Fruit fly (Drosophila melanogaster) whole organism, adult: ENCODE results near the gene Naa20B.
A peak's percentile ranks its signal among the peaks of the same experiment; 100 is the strongest.

Source experiments
- CG11617 ChIP-seq: fragments of 200-800 bp; sonication (Bioruptor generic); optimal IDR thresholded peaks from 2 replicates; lab custom pipeline; 2017; ENCODE audit warnings: mild to moderate bottlenecking, missing biosample characterization, missing genetic modification reagents, missing genetic modification characterization
- CG12768 ChIP-seq: fragments of 200-800 bp; sonication (Bioruptor generic); optimal IDR thresholded peaks from 2 replicates; lab custom pipeline; 2017; ENCODE audit warnings: missing biosample characterization, missing genetic modification characterization, mild to moderate bottlenecking, moderate library complexity, missing genetic modification reagents
- CG14711 ChIP-seq: fragments of 200-800 bp; sonication (Bioruptor generic); optimal IDR thresholded peaks from 2 replicates; lab custom pipeline; 2018; ENCODE audit warnings: missing biosample characterization, mild to moderate bottlenecking, missing genetic modification characterization, moderate library complexity
- CG1620 ChIP-seq: fragments of 200-800 bp; sonication (Bioruptor generic); optimal IDR thresholded peaks from 2 replicates; lab custom pipeline; 2016; ENCODE audit warnings: missing biosample characterization, missing genetic modification characterization
- CG33017 ChIP-seq: fragments of 200-800 bp; sonication (Bioruptor generic); optimal IDR thresholded peaks from 2 replicates; lab custom pipeline; 2018; ENCODE audit warnings: missing biosample characterization, mild to moderate bottlenecking, missing genetic modification characterization, moderate library complexity
- CG5204 ChIP-seq: fragments of 200-800 bp; sonication (Bioruptor generic); optimal IDR thresholded peaks from 2 replicates; lab custom pipeline; 2016; ENCODE audit warnings: missing biosample characterization, missing genetic modification characterization
- CG7045 ChIP-seq: fragments of 200-800 bp; sonication (Bioruptor generic); optimal IDR thresholded peaks from 2 replicates; lab custom pipeline; 2017; ENCODE audit warnings: missing biosample characterization, mild to moderate bottlenecking, missing genetic modification characterization
- CG7101 ChIP-seq: fragments of 200-800 bp; sonication (Bioruptor generic); optimal IDR thresholded peaks from 2 replicates; lab custom pipeline; 2018; ENCODE audit warnings: missing biosample characterization, mild to moderate bottlenecking, missing genetic modification characterization, moderate library complexity
- Clk ChIP-seq: fragments of 200-800 bp; sonication (Bioruptor generic); optimal IDR thresholded peaks from 2 replicates; lab custom pipeline; 2017; ENCODE audit warnings: missing biosample characterization, missing genetic modification characterization
- Crg-1 ChIP-seq: fragments of 200-800 bp; sonication (Bioruptor generic); optimal IDR thresholded peaks from 2 replicates; lab custom pipeline; 2016; ENCODE audit warnings: missing biosample characterization, missing genetic modification characterization
- Hr96 ChIP-seq: fragments of 200-800 bp; sonication (Bioruptor generic); optimal IDR thresholded peaks from 2 replicates; lab custom pipeline; 2016; ENCODE audit warnings: missing biosample characterization, missing genetic modification characterization
- Mnt ChIP-seq: fragments of 200-800 bp; sonication (Bioruptor generic); optimal IDR thresholded peaks from 2 replicates; lab custom pipeline; 2016; ENCODE audit warnings: missing biosample characterization, mild to moderate bottlenecking, missing genetic modification characterization
- bab1 ChIP-seq: fragments of 200-800 bp; sonication (Bioruptor generic); optimal IDR thresholded peaks from 3 replicates; lab custom pipeline; 2019; ENCODE audit warnings: missing biosample characterization, mild to moderate bottlenecking, missing genetic modification characterization, moderate library complexity
- cic ChIP-seq: fragments of 200-800 bp; sonication (Bioruptor generic); optimal IDR thresholded peaks from 2 replicates; lab custom pipeline; 2017; ENCODE audit warnings: missing biosample characterization, mild to moderate bottlenecking, missing genetic modification characterization, moderate library complexity
- cnc ChIP-seq, 2 experiments: fragments of >200 bp; optimal IDR thresholded peaks; 2 replicates each; lab custom pipeline; 2017
- kay ChIP-seq: fragments of 200-800 bp; sonication (Bioruptor generic); peaks from one replicate; lab custom pipeline; 2016; ENCODE audit warnings: missing biosample characterization, missing genetic modification characterization, borderline replicate concordance
- ovo ChIP-seq: fragments of 200-800 bp; sonication (Bioruptor generic); optimal IDR thresholded peaks from 2 replicates; lab custom pipeline; 2016; ENCODE audit warnings: missing biosample characterization, missing genetic modification characterization
- pad ChIP-seq: fragments of 200-800 bp; sonication (Bioruptor generic); optimal IDR thresholded peaks from 3 replicates; lab custom pipeline; 2017; ENCODE audit warnings: missing biosample characterization, missing genetic modification characterization, mild to moderate bottlenecking, moderate library complexity, missing genetic modification reagents
- tj ChIP-seq: fragments of 200-800 bp; sonication (Bioruptor generic); optimal IDR thresholded peaks from 3 replicates; lab custom pipeline; 2017; ENCODE audit warnings: missing biosample characterization, mild to moderate bottlenecking, missing genetic modification characterization, moderate library complexity
- toe ChIP-seq: fragments of 200-800 bp; sonication (Bioruptor generic); optimal IDR thresholded peaks from 2 replicates; lab custom pipeline; 2016; ENCODE audit warnings: missing biosample characterization, missing genetic modification characterization

Gene Naa20B

dm6 chr2L:13290276-13291065 lies 33.2 kb downstream of the Naa20B start:
- TF ChIP-seq Crg-1 (GFP tag; lab: Kevin White, UChicago) = peak; percentile 61
- no peak for TF ChIP-seq cnc (optimal IDR thresholded peaks at IDR 0.05; lab: Kevin White, UChicago)
- TF ChIP-seq CG1620 (GFP tag; lab: Kevin White, UChicago) = peak; percentile 1
- TF ChIP-seq CG5204 (GFP tag; lab: Kevin White, UChicago) = no peak
- peak; percentile 80 for TF ChIP-seq CG12768 (GFP tag; lab: Kevin White, UChicago)
- TF ChIP-seq Clk (GFP tag; lab: Kevin White, UChicago) = peak; percentile 59
- TF ChIP-seq tj (GFP tag; lab: Kevin White, UChicago) = peak; percentile 26
- TF ChIP-seq toe (GFP tag; lab: Kevin White, UChicago) = no peak
- peak; percentile 85 for TF ChIP-seq CG7045 (GFP tag; lab: Kevin White, UChicago)
- peak; percentile 99 for TF ChIP-seq cic
- TF ChIP-seq CG14711 (tag; lab: Kevin White, UChicago) = peak; percentile 45
- peak; percentile 75 for TF ChIP-seq CG7101
- no peak for TF ChIP-seq Hr96 (GFP tag; lab: Kevin White, UChicago)
- no peak for TF ChIP-seq pad
- TF ChIP-seq ovo = peak; percentile 39
- peak; percentile 91 for TF ChIP-seq CG33017 (tag; lab: Kevin White, UChicago)
- peak; percentile 62 for TF ChIP-seq Mnt (GFP tag; lab: Kevin White, UChicago)
- TF ChIP-seq bab1 (GFP tag; lab: Kevin White, UChicago) = no peak
- TF ChIP-seq kay = peak; percentile 93
- peak; percentile 82 for TF ChIP-seq CG11617 (GFP tag; lab: Kevin White, UChicago)

DNA sequence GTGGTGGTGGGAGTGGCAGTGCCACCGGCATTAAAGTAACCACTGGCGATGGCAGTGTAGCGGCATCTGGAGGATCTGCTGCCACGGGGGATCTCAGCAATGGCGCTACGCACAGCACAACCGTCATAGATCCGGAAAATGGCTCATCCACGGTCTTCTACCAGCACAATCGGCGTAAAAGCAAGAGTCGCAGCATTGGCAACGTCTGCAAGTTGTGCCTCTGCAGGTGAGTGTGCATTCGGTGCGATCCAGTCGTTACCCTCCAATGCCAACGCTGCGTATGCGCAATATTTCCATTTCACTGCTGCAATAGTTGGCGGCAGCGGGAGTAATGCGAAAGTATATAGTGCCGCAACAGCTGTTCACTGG lies 33.8 kb downstream of the Naa20B start:
- TF ChIP-seq Mnt (GFP tag; lab: Kevin White, UChicago) (no peak), Hr96 (GFP tag; lab: Kevin White, UChicago) (peak; percentile 13)

- no peak for TF ChIP-seq CG12768 (GFP tag; lab: Kevin White, UChicago)
- no peak for TF ChIP-seq toe (GFP tag; lab: Kevin White, UChicago)
- TF ChIP-seq CG33017 (tag; lab: Kevin White, UChicago) = no peak
- TF ChIP-seq Hr96 (GFP tag; lab: Kevin White, UChicago) = no peak
- no peak for TF ChIP-seq CG7045 (GFP tag; lab: Kevin White, UChicago)
- no peak for TF ChIP-seq Crg-1 (GFP tag; lab: Kevin White, UChicago)
- peak in 1 of 2 experiments; percentile 41 for TF ChIP-seq cnc (optimal IDR thresholded peaks at IDR 0.05; lab: Kevin White, UChicago)
- no peak for TF ChIP-seq CG7101
- no peak for TF ChIP-seq cic
- no peak for TF ChIP-seq CG5204 (GFP tag; lab: Kevin White, UChicago)
- no peak for TF ChIP-seq Clk (GFP tag; lab: Kevin White, UChicago)
- TF ChIP-seq ovo = no peak
- peak; percentile 48 for TF ChIP-seq kay
- TF ChIP-seq CG11617 (GFP tag; lab: Kevin White, UChicago) = no peak
- TF ChIP-seq pad = no peak
- no peak for TF ChIP-seq CG1620 (GFP tag; lab: Kevin White, UChicago)
- TF ChIP-seq tj (GFP tag; lab: Kevin White, UChicago) = no peak
- TF ChIP-seq Mnt (GFP tag; lab: Kevin White, UChicago) = no peak
Measured at dm6 chr2L:13291960-13292487, 34.7 kb downstream of the Naa20B start.

dm6 chr2L:13292626-13293025 lies 35.3 kb downstream of the Naa20B start, which contains the start of gene CG16824:
CG16824 (plus strand) TSS chr2L:13293009.
- TF ChIP-seq kay (no peak), CG7045 (GFP tag; lab: Kevin White, UChicago) (no peak), CG14711 (tag; lab: Kevin White, UChicago) (no peak), cic (no peak), tj (GFP tag; lab: Kevin White, UChicago) (no peak), toe (GFP tag; lab: Kevin White, UChicago) (no peak), cnc (optimal IDR thresholded peaks at IDR 0.05; lab: Kevin White, UChicago) (no peak), CG1620 (GFP tag; lab: Kevin White, UChicago) (no peak), CG33017 (tag; lab: Kevin White, UChicago) (no peak), CG5204 (GFP tag; lab: Kevin White, UChicago) (no peak), pad (no peak), Hr96 (GFP tag; lab: Kevin White, UChicago) (no peak)

DNA sequence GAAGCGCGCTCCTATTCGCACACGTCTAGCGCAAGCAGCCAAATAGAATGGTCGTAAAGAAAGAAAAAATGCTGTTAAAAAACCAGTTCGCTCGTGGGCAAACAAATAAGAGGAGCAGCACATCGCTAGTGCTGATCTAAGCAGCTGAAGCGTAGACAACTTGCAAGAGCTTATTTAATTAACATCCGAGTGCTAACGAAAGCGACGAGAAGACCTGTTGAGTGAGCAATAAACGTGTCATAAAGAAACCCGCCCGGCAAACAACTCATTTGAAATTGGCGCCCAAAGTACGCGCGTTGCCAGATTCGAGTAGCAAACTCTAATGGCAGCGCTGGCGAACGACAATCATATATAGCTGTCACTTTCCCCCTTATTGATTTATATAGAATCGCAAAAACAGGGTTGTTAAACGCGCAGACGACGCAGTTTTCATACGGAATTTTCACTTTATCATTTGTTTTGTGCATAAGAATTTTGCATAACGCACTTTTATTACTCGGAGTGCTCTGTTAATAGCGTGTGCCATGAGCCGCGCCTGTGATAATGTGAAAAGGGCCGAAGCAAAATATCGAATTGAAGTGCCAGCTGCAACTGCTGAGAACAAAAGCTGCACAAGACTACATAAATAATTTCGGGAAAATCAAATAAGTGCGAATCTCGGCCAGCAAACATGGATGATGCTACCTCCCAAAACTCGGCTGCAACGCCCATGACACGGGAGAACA lies 38.9 kb downstream of the Naa20B start:
- TF ChIP-seq pad (peak; percentile 22), Mnt (GFP tag; lab: Kevin White, UChicago) (peak; percentile 32), CG12768 (GFP tag; lab: Kevin White, UChicago) (peak; percentile 6), tj (GFP tag; lab: Kevin White, UChicago) (peak; percentile 92), CG14711 (tag; lab: Kevin White, UChicago) (peak; percentile 65), CG1620 (GFP tag; lab: Kevin White, UChicago) (no peak)
